Fruit fly (Drosophila melanogaster) whole organism, wandering third instar larva: Measurements from ENCODE around the gene vari.

ENCODE experiments used
- Abd-B ChIP-seq: fragments of >200 bp; optimal IDR thresholded peaks from 2 replicates; lab custom pipeline; 2017; ENCODE audit warnings: missing biosample characterization, missing genetic modification characterization
- CG32264 ChIP-seq: fragments of 200-800 bp; sonication (Bioruptor generic); optimal IDR thresholded peaks from 2 replicates; lab custom pipeline; 2016; ENCODE audit warnings: missing biosample characterization, missing genetic modification characterization
- CG9705 ChIP-seq: fragments of 200-800 bp; sonication (Bioruptor generic); optimal IDR thresholded peaks from 2 replicates; lab custom pipeline; 2018; ENCODE audit warnings: missing biosample characterization, mild to moderate bottlenecking, missing genetic modification characterization
- CrebA ChIP-seq: fragments of 200-800 bp; sonication (Bioruptor generic); optimal IDR thresholded peaks from 2 replicates; lab custom pipeline; 2016; ENCODE audit warnings: missing biosample characterization, mild to moderate bottlenecking, missing genetic modification characterization, borderline replicate concordance
- Dfd ChIP-seq: fragments of >200 bp; optimal IDR thresholded peaks from 2 replicates; lab custom pipeline; 2017; ENCODE audit warnings: missing biosample characterization, missing genetic modification characterization
- Dif ChIP-seq: fragments of 200-275, 200-300 bp; sonication (Bioruptor generic); optimal IDR thresholded peaks from 2 replicates; lab custom pipeline; 2018; ENCODE audit warnings: missing biosample characterization, missing genetic modification characterization; ENCODE audit not compliant: partially characterized antibody
- GATAd ChIP-seq: sonication (Bioruptor generic); optimal IDR thresholded peaks from 2 replicates; lab custom pipeline; 2016; ENCODE audit warnings: missing biosample characterization, missing genetic modification characterization
- HLH106 ChIP-seq: fragments of 200-800 bp; optimal IDR thresholded peaks from 3 replicates; lab custom pipeline; 2019; ENCODE audit warnings: missing biosample characterization, mild to moderate bottlenecking, missing genetic modification characterization, moderate library complexity
- Hnf4 ChIP-seq: fragments of 200-800 bp; sonication (Bioruptor generic); optimal IDR thresholded peaks from 2 replicates; lab custom pipeline; 2016; ENCODE audit warnings: missing biosample characterization, mild to moderate bottlenecking, missing genetic modification characterization
- Hr78 ChIP-seq: fragments of >200 bp; optimal IDR thresholded peaks from 2 replicates; lab custom pipeline; 2017; ENCODE audit warnings: missing biosample characterization, missing genetic modification characterization
- Hr83 ChIP-seq: fragments of 200-300 bp; sonication (Bioruptor generic); optimal IDR thresholded peaks from 2 replicates; lab custom pipeline; 2016; ENCODE audit warnings: missing biosample characterization, mild to moderate bottlenecking, missing genetic modification characterization, moderate library complexity; ENCODE audit not compliant: poor library complexity, severe bottlenecking
- Jra ChIP-seq: sonication (Bioruptor generic); optimal IDR thresholded peaks from 2 replicates; lab custom pipeline; 2016; ENCODE audit warnings: missing biosample characterization, missing genetic modification characterization
- Mio ChIP-seq: sonication (Bioruptor generic); optimal IDR thresholded peaks from 2 replicates; lab custom pipeline; 2016; ENCODE audit warnings: missing biosample characterization, missing genetic modification characterization
- Myc ChIP-seq: fragments of >200 bp; optimal IDR thresholded peaks from 2 replicates; lab custom pipeline; 2017
- N ChIP-seq: fragments of >200 bp; optimal IDR thresholded peaks from 2 replicates; lab custom pipeline; 2018; ENCODE audit warnings: missing biosample characterization, missing external identifiers, missing genetic modification characterization
- OdsH ChIP-seq: fragments of 200-800 bp; sonication (Bioruptor generic); optimal IDR thresholded peaks from 2 replicates; lab custom pipeline; 2016; ENCODE audit warnings: missing biosample characterization, mild to moderate bottlenecking, missing genetic modification characterization
- Rel ChIP-seq, 2 experiments: fragments of 200-800 bp; sonication (Bioruptor generic) in 1 of 2; optimal IDR thresholded peaks; 2 replicates in 1 of 2; 3 replicates in 1 of 2; lab custom pipeline; 2016 to 2019; ENCODE audit warnings: mild to moderate bottlenecking in 2 of 2, missing biosample characterization in 2 of 2, missing genetic modification characterization in 2 of 2, moderate library complexity in 1 of 2
- Sp1 ChIP-seq: fragments of 200-800 bp; sonication (Bioruptor generic); optimal IDR thresholded peaks from 3 replicates; lab custom pipeline; 2019; ENCODE audit warnings: missing biosample characterization, mild to moderate bottlenecking, missing genetic modification characterization, moderate library complexity
- Vsx2 ChIP-seq: fragments of 200-300, 225-300 bp; sonication (Bioruptor generic); optimal IDR thresholded peaks from 2 replicates; lab custom pipeline; 2018; ENCODE audit warnings: missing biosample characterization, missing genetic modification characterization; ENCODE audit not compliant: partially characterized antibody
- br ChIP-seq: fragments of 200-800 bp; sonication (Bioruptor generic); optimal IDR thresholded peaks from 2 replicates; lab custom pipeline; 2016; ENCODE audit warnings: missing biosample characterization, missing genetic modification characterization
- brk ChIP-seq: fragments of 200-800 bp; sonication (Bioruptor generic); optimal IDR thresholded peaks from 2 replicates; lab custom pipeline; 2016; ENCODE audit warnings: missing biosample characterization, mild to moderate bottlenecking, missing genetic modification characterization
- dl ChIP-seq, 2 experiments: fragments of 175-275, 200-275 bp in 1 of 2; fragments of 200-275 bp in 1 of 2; sonication (Bioruptor generic); optimal IDR thresholded peaks; lab custom pipeline; 2018; ENCODE audit warnings: mild to moderate bottlenecking in 2 of 2, missing biosample characterization in 2 of 2, missing genetic modification characterization in 2 of 2, moderate library complexity in 2 of 2; ENCODE audit not compliant: partially characterized antibody in 2 of 2, insufficient read depth in 1 of 2
- dmrt93B ChIP-seq: fragments of 200-800 bp; sonication (Bioruptor generic); optimal IDR thresholded peaks from 2 replicates; lab custom pipeline; 2018; ENCODE audit warnings: missing biosample characterization, mild to moderate bottlenecking, missing genetic modification characterization
- dsf ChIP-seq: sonication (Bioruptor generic); optimal IDR thresholded peaks from 2 replicates; lab custom pipeline; 2016; ENCODE audit warnings: missing biosample characterization, missing genetic modification characterization, borderline replicate concordance
- ey ChIP-seq: fragments of 200-800 bp; sonication (Bioruptor generic); optimal IDR thresholded peaks from 2 replicates; lab custom pipeline; 2016; ENCODE audit warnings: missing biosample characterization, missing genetic modification characterization
- foxo ChIP-seq, 2 experiments: fragments of 200-800 bp; sonication (Bioruptor generic); optimal IDR thresholded peaks; 2 replicates in 1 of 2; 3 replicates in 1 of 2; lab custom pipeline; 2016 to 2017; ENCODE audit warnings: missing biosample characterization in 2 of 2, missing genetic modification characterization in 2 of 2
- fru ChIP-seq: fragments of 200-800 bp; sonication (Bioruptor generic); optimal IDR thresholded peaks from 3 replicates; lab custom pipeline; 2016; ENCODE audit warnings: missing biosample characterization, mild to moderate bottlenecking, missing genetic modification characterization
- h ChIP-seq: fragments of 200-800 bp; sonication (Bioruptor generic); optimal IDR thresholded peaks from 3 replicates; lab custom pipeline; 2016; ENCODE audit warnings: missing biosample characterization, mild to moderate bottlenecking, missing genetic modification characterization
- jim ChIP-seq: fragments of 175-275, 200-325 bp; sonication (Bioruptor generic); optimal IDR thresholded peaks from 2 replicates; lab custom pipeline; 2016; ENCODE audit warnings: missing biosample characterization, mild to moderate bottlenecking, missing genetic modification characterization
- lola ChIP-seq: fragments of >200 bp; optimal IDR thresholded peaks from 2 replicates; lab custom pipeline; 2017; ENCODE audit warnings: missing biosample characterization, missing genetic modification characterization
- pan ChIP-seq: fragments of >200 bp; optimal IDR thresholded peaks from 2 replicates; lab custom pipeline; 2017
- psq ChIP-seq: fragments of 200-800 bp; sonication (Bioruptor generic); optimal IDR thresholded peaks from 3 replicates; lab custom pipeline; 2017; ENCODE audit warnings: missing biosample characterization, mild to moderate bottlenecking, missing genetic modification characterization, moderate library complexity
- rgr ChIP-seq: fragments of 200-800 bp; sonication (Bioruptor generic); optimal IDR thresholded peaks from 3 replicates; lab custom pipeline; 2016; ENCODE audit warnings: missing biosample characterization, mild to moderate bottlenecking, missing genetic modification characterization
- sage ChIP-seq: fragments of 200-800 bp; sonication (Bioruptor generic); optimal IDR thresholded peaks from 2 replicates; lab custom pipeline; 2016; ENCODE audit warnings: missing biosample characterization, mild to moderate bottlenecking, missing genetic modification characterization
- sv ChIP-seq: fragments of 200-800 bp; sonication (Bioruptor generic); optimal IDR thresholded peaks from 3 replicates; lab custom pipeline; 2016; ENCODE audit warnings: missing biosample characterization, missing genetic modification characterization
- tai ChIP-seq: sonication (Bioruptor generic); optimal IDR thresholded peaks from 2 replicates; lab custom pipeline; 2016; ENCODE audit warnings: missing biosample characterization, missing genetic modification characterization
- usp ChIP-seq: fragments of >200 bp; optimal IDR thresholded peaks from 2 replicates; lab custom pipeline; 2017; ENCODE audit warnings: missing biosample characterization, missing genetic modification characterization
- woc ChIP-seq: sonication (Bioruptor generic); optimal IDR thresholded peaks from 2 replicates; lab custom pipeline; 2016; ENCODE audit warnings: missing biosample characterization, mild to moderate bottlenecking, missing genetic modification characterization

vari gene

DNA sequence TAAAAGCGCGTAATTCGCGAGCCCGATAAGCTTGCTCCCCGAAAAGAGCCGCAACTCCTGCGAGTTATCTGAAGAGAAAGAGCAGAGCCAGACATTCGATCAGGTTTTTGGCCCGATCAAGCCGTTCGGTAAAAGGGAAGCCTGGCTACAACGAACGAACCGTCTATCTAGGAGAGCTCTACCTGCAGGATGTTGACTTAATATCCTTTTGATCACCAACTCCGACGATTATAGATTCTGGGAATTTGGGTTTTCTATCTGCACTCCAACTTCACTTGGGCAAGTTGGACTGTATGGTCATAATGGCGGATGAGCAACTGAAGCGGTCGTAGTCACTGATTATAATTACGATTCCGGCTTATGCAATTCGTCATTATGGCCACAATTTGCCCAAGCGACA lies 5.4 kb upstream of the vari start:
- no peak for TF ChIP-seq dl (GFP tag; optimal IDR thresholded peaks at IDR 0.05; lab: Kevin White, UChicago; ENCODE audit: insufficient read depth in 1 of 2, partially characterized antibody in 2 of 2)
- TF ChIP-seq foxo (GFP tag; optimal IDR thresholded peaks at IDR 0.05; lab: Kevin White, UChicago) = peak in 1 of 2 experiments; percentile 47
- no peak for TF ChIP-seq GATAd (GFP tag; lab: Kevin White, UChicago)
- peak; percentile 38 for TF ChIP-seq dmrt93B (GFP tag; lab: Kevin White, UChicago)
- TF ChIP-seq Sp1 (GFP tag; lab: Kevin White, UChicago) = no peak
- TF ChIP-seq h (GFP tag; lab: Kevin White, UChicago) = peak; percentile 71
- no peak for TF ChIP-seq Dif (GFP tag; lab: Kevin White, UChicago)
- TF ChIP-seq tai (GFP tag; lab: Kevin White, UChicago) = no peak
- TF ChIP-seq jim (GFP tag; lab: Kevin White, UChicago) = no peak
- peak; percentile 65 for TF ChIP-seq HLH106 (tag; lab: Kevin White, UChicago)
- TF ChIP-seq sage (GFP tag; lab: Kevin White, UChicago) = peak; percentile 23
- TF ChIP-seq dsf (GFP tag; lab: Kevin White, UChicago) = no peak
- peak; percentile 59 for TF ChIP-seq woc (GFP tag; lab: Kevin White, UChicago)
- peak; percentile 21 for TF ChIP-seq fru (GFP tag; lab: Kevin White, UChicago)
- TF ChIP-seq Dfd = no peak
- no peak for TF ChIP-seq CG32264 (GFP tag; lab: Kevin White, UChicago)
- TF ChIP-seq rgr (GFP tag; lab: Kevin White, UChicago) = peak; percentile 11
- no peak for TF ChIP-seq sv (GFP tag; lab: Kevin White, UChicago)
- peak; percentile 33 for TF ChIP-seq ey (GFP tag; lab: Kevin White, UChicago)
- TF ChIP-seq psq (GFP tag; lab: Kevin White, UChicago) = no peak

DNA sequence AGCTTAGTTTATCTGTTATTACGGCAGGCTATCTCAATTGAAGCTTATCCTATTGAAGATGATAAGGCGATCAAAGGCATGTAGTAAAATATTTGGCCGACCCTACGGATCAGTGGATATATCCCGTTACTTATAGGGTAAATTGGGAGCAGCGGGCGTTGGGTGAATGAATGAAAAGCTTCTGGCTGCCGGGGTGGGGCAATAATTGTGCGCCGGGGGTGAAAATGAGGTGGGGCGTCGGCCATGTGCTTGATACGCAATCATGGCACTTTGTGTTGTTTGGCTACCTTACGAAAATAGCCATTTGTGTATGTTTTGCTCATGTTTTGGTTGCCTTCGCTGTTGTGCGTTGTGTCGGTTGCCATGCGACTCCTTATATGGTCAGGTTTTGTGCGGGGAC lies 5.0 kb upstream of the vari start:
- TF ChIP-seq ey (GFP tag; lab: Kevin White, UChicago) (no peak), Rel (GFP tag; optimal IDR thresholded peaks at IDR 0.05; lab: Kevin White, UChicago) (no peak), Rel (tag; optimal IDR thresholded peaks at IDR 0.05; lab: Kevin White, UChicago) (peak; percentile 27)

DNA sequence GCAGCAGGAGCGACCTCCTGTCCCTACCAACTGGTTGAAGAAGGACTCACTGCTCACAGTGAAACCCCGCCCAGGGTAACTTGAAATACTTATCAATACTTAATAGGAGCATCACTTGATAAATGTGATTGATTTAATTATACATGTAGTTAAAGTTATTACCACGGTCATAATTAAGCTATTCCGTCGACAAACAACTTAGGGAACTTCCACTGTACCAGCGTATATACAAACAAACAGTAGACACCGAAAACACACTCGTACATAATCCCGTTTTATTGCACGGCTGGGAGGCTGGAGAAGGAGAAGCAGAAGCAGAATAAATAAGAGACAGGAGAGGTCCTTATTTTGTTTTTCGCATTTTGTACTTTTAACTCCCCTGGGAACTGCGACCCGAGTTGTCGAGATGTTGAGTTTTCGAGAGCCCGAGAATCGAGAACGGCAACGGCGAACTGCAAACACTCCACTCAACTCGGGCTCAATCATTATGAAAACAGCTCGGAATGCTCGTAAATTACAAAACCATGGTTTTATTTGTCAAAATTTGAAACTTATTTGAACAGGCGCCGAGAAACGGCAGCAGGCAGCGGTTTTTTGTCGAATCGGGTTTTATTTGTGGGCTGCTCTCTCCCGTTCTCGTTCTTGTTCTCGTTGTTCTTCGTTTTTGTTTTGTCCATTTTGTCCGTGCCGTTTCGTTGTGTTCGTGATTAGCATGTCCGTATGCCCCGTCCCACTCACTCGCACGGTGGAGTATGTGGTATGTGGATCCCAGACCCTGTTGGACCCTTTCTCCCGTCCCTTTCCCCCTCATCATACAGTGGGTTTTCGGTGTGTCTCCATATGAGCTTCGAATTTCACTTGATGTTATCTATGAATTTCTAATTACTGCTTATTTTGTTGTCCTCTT lies 3.4 kb upstream of the vari start:
- TF ChIP-seq h (GFP tag; lab: Kevin White, UChicago) (peak; percentile 99), Abd-B (GFP tag; lab: Kevin White, UChicago) (peak; percentile 5), foxo (GFP tag; optimal IDR thresholded peaks at IDR 0.05; lab: Kevin White, UChicago) (peak; percentile 73 to 99), dmrt93B (GFP tag; lab: Kevin White, UChicago) (peak; percentile 95), sage (GFP tag; lab: Kevin White, UChicago) (peak; percentile 95), tai (GFP tag; lab: Kevin White, UChicago) (peak; percentile 96), dsf (GFP tag; lab: Kevin White, UChicago) (peak; percentile 88), usp (no peak), rgr (GFP tag; lab: Kevin White, UChicago) (peak; percentile 98), GATAd (GFP tag; lab: Kevin White, UChicago) (peak; percentile 66), woc (GFP tag; lab: Kevin White, UChicago) (peak; percentile 99), Jra (GFP tag; lab: Kevin White, UChicago) (peak; percentile 96), CG32264 (GFP tag; lab: Kevin White, UChicago) (peak; percentile 96), fru (GFP tag; lab: Kevin White, UChicago) (peak; percentile 99), psq (GFP tag; lab: Kevin White, UChicago) (peak; percentile 96), Rel (GFP tag; optimal IDR thresholded peaks at IDR 0.05; lab: Kevin White, UChicago) (peak; percentile 78), Rel (tag; optimal IDR thresholded peaks at IDR 0.05; lab: Kevin White, UChicago) (peak; percentile 87), Myc (lab: Kevin White, UChicago) (no peak), Dif (GFP tag; lab: Kevin White, UChicago) (peak; percentile 12), ey (GFP tag; lab: Kevin White, UChicago) (peak; percentile 99), lola (no peak), OdsH (GFP tag; lab: Kevin White, UChicago) (peak; percentile 98), Dfd (peak; percentile 58), Hnf4 (GFP tag; lab: Kevin White, UChicago) (peak; percentile 99), Vsx2 (peak; percentile 53), CG9705 (GFP tag; lab: Kevin White, UChicago) (peak; percentile 97), Hr83 (GFP tag; lab: Kevin White, UChicago) (peak; percentile 89), N (GFP tag; lab: Kevin White, UChicago) (no peak), CrebA (GFP tag; lab: Kevin White, UChicago) (peak; percentile 76), pan (lab: Kevin White, UChicago) (no peak), Hr78 (GFP tag; lab: Kevin White, UChicago) (no peak), brk (GFP tag; lab: Kevin White, UChicago) (peak; percentile 93), HLH106 (tag; lab: Kevin White, UChicago) (peak; percentile 98), sv (GFP tag; lab: Kevin White, UChicago) (peak; percentile 55), jim (GFP tag; lab: Kevin White, UChicago) (peak; percentile 39), Mio (peak; percentile 86), Sp1 (GFP tag; lab: Kevin White, UChicago) (peak; percentile 97), br (GFP tag; lab: Kevin White, UChicago) (peak; percentile 99), dl (GFP tag; optimal IDR thresholded peaks at IDR 0.05; lab: Kevin White, UChicago; ENCODE audit: insufficient read depth in 1 of 2, partially characterized antibody in 2 of 2) (peak in 1 of 2 experiments; percentile 27)
